Fruit fly (Drosophila melanogaster) whole organism, embryonic: ENCODE results near the gene TfIIA-S.
A peak's percentile ranks its signal among the peaks of the same experiment; 100 is the strongest.

ENCODE experiments used
- Awh ChIP-seq: fragments of 200-800 bp; sonication (Bioruptor generic); IDR thresholded peaks from 2 replicates; pipeline ENCODE4, ENCODE4 v1.3.6; 2022; ENCODE audit warnings: missing biosample characterization, missing genetic modification characterization
- CG10274 ChIP-seq: fragments of 200-800 bp; sonication (Bioruptor generic); optimal IDR thresholded peaks from 3 replicates; lab custom pipeline; 2017; ENCODE audit warnings: missing biosample characterization, mild to moderate bottlenecking, missing genetic modification characterization
- CG11723 ChIP-seq: fragments of 200-800 bp; sonication (Bioruptor generic); optimal IDR thresholded peaks from 2 replicates; lab custom pipeline; 2017; ENCODE audit warnings: missing biosample characterization, mild to moderate bottlenecking, missing genetic modification characterization
- CG12219 ChIP-seq: fragments of 200-800 bp; sonication (Bioruptor generic); optimal IDR thresholded peaks from 3 replicates; lab custom pipeline; 2018; ENCODE audit warnings: missing biosample characterization, mild to moderate bottlenecking, missing genetic modification characterization
- CG12769 ChIP-seq: fragments of 200-800 bp; sonication (Bioruptor generic); optimal IDR thresholded peaks from 2 replicates; lab custom pipeline; 2019; ENCODE audit warnings: missing biosample characterization, mild to moderate bottlenecking, missing genetic modification characterization, moderate library complexity
- CG14441 ChIP-seq: fragments of 200-800 bp; sonication (Bioruptor generic); IDR thresholded peaks from 2 replicates; pipeline ENCODE4 v1.3.6; 2022; ENCODE audit warnings: missing biosample characterization, missing genetic modification characterization
- CG1832 ChIP-seq: fragments of 200-800 bp; sonication (Bioruptor generic); optimal IDR thresholded peaks from 2 replicates; lab custom pipeline; 2017; ENCODE audit warnings: missing biosample characterization, mild to moderate bottlenecking, missing genetic modification characterization, inconsistent platforms
- CG18619 ChIP-seq: fragments of 200-800 bp; sonication (Bioruptor generic); optimal IDR thresholded peaks from 3 replicates; lab custom pipeline; 2017; ENCODE audit warnings: missing biosample characterization, mild to moderate bottlenecking, missing genetic modification characterization
- CG2712 ChIP-seq: fragments of 200-800 bp; optimal IDR thresholded peaks from 3 replicates; lab custom pipeline; 2019; ENCODE audit warnings: missing biosample characterization, mild to moderate bottlenecking, missing genetic modification characterization, moderate library complexity
- CG4730 ChIP-seq: fragments of 200-800 bp; sonication (Bioruptor generic); IDR thresholded peaks from 2 replicates; pipeline ENCODE4 v1.3.6; 2022; ENCODE audit warnings: missing biosample characterization, missing genetic modification characterization
- CG5953 ChIP-seq: fragments of 200-800 bp; sonication (Bioruptor generic); IDR thresholded peaks from 2 replicates; pipeline ENCODE4 v1.3.6; 2022; ENCODE audit warnings: missing biosample characterization, missing genetic modification characterization
- CG6654 ChIP-seq: fragments of 200-800 bp; sonication (Bioruptor generic); optimal IDR thresholded peaks from 2 replicates; lab custom pipeline; 2017; ENCODE audit warnings: missing biosample characterization, mild to moderate bottlenecking, missing genetic modification characterization
- CG6854 ChIP-seq: fragments of 200-800 bp; sonication (Bioruptor generic); optimal IDR thresholded peaks from 3 replicates; lab custom pipeline; 2017; ENCODE audit warnings: missing biosample characterization, mild to moderate bottlenecking, missing genetic modification characterization
- CG8089 ChIP-seq: fragments of 200-800 bp; sonication (Bioruptor generic); optimal IDR thresholded peaks from 3 replicates; lab custom pipeline; 2016; ENCODE audit warnings: missing biosample characterization, missing genetic modification characterization
- CG8924 ChIP-seq: fragments of 200-800 bp; optimal IDR thresholded peaks from 3 replicates; lab custom pipeline; 2019; ENCODE audit warnings: missing biosample characterization, mild to moderate bottlenecking, missing genetic modification characterization, moderate library complexity
- Drgx ChIP-seq: fragments of 200-800 bp; sonication (Bioruptor generic); IDR thresholded peaks from 2 replicates; pipeline ENCODE4 v1.3.6; 2022; ENCODE audit warnings: missing biosample characterization, missing genetic modification characterization
- HmgZ ChIP-seq: fragments of 200-800 bp; sonication (Bioruptor generic); optimal IDR thresholded peaks from 2 replicates; lab custom pipeline; 2018; ENCODE audit warnings: missing biosample characterization, mild to moderate bottlenecking, missing genetic modification characterization
- Meics ChIP-seq: fragments of 200-800 bp; sonication (Bioruptor generic); optimal IDR thresholded peaks from 2 replicates; lab custom pipeline; 2017; ENCODE audit warnings: missing biosample characterization, mild to moderate bottlenecking, missing genetic modification characterization
- NK7.1 ChIP-seq: fragments of 200-800 bp; sonication (Bioruptor generic); optimal IDR thresholded peaks from 3 replicates; lab custom pipeline; 2016; ENCODE audit warnings: missing biosample characterization, missing genetic modification characterization
- Nf-YC ChIP-seq: fragments of 200-800 bp; optimal IDR thresholded peaks from 3 replicates; lab custom pipeline; 2019; ENCODE audit warnings: missing biosample characterization, mild to moderate bottlenecking, missing genetic modification characterization, moderate library complexity
- Side ChIP-seq: fragments of 200-800 bp; sonication (Bioruptor generic); optimal IDR thresholded peaks from 2 replicates; lab custom pipeline; 2016; ENCODE audit warnings: missing biosample characterization, missing genetic modification characterization
- Sry-δ ChIP-seq: fragments of 200-800 bp; sonication (Bioruptor generic); optimal IDR thresholded peaks from 2 replicates; lab custom pipeline; 2016; ENCODE audit warnings: missing biosample characterization, missing genetic modification characterization
- Trl ChIP-seq, 3 experiments: fragments of >200 bp in 2 of 3; fragments of 200-800 bp in 1 of 3; sonication (Bioruptor generic) in 1 of 3; optimal IDR thresholded peaks; 2 replicates in 1 of 3; 3 replicates in 2 of 3; lab custom pipeline; 2016 to 2017; ENCODE audit warnings: missing biosample characterization in 1 of 3, missing genetic modification characterization in 1 of 3
- Vsx1 ChIP-seq: fragments of 200-800 bp; sonication (Bioruptor generic); optimal IDR thresholded peaks from 2 replicates; lab custom pipeline; 2017; ENCODE audit warnings: missing biosample characterization, mild to moderate bottlenecking, missing genetic modification characterization, missing genetic modification reagents
- Xrp1 ChIP-seq: fragments of 200-800 bp; sonication (Bioruptor generic); IDR thresholded peaks from 2 replicates; pipeline ENCODE4 v1.3.6; 2022; ENCODE audit warnings: missing biosample characterization, missing genetic modification characterization
- ash1 ChIP-seq: fragments of 200-800 bp; sonication (Bioruptor generic); optimal IDR thresholded peaks from 2 replicates; lab custom pipeline; 2018; ENCODE audit warnings: missing biosample characterization, mild to moderate bottlenecking, missing genetic modification characterization
- ato ChIP-seq: fragments of 200-800 bp; sonication (Bioruptor generic); IDR thresholded peaks from 2 replicates; pipeline ENCODE4 v1.3.6; 2022; ENCODE audit warnings: missing biosample characterization, missing genetic modification characterization; ENCODE audit not compliant: partially characterized antibody
- bab2 ChIP-seq: fragments of 200-800 bp; sonication (Bioruptor generic); optimal IDR thresholded peaks from 2 replicates; lab custom pipeline; 2016; ENCODE audit warnings: missing biosample characterization, missing genetic modification characterization
- bigmax ChIP-seq: fragments of 200-800 bp; sonication (Bioruptor generic); optimal IDR thresholded peaks from 2 replicates; lab custom pipeline; 2018; ENCODE audit warnings: missing biosample characterization, mild to moderate bottlenecking, missing genetic modification characterization
- btn ChIP-seq: fragments of 200-800 bp; sonication (Bioruptor generic); optimal IDR thresholded peaks from 2 replicates; lab custom pipeline; 2016; ENCODE audit warnings: missing biosample characterization, missing genetic modification characterization
- chm ChIP-seq: fragments of 200-800 bp; sonication (Bioruptor generic); IDR thresholded peaks from 2 replicates; pipeline ENCODE4 v1.3.6; 2022; ENCODE audit warnings: missing biosample characterization, missing genetic modification characterization
- dmrt99B ChIP-seq: fragments of 200-800 bp; sonication (Bioruptor generic); optimal IDR thresholded peaks from 2 replicates; lab custom pipeline; 2018; ENCODE audit warnings: missing biosample characterization, mild to moderate bottlenecking, missing genetic modification characterization, moderate library complexity
- dysf ChIP-seq: fragments of 200-800 bp; sonication (Bioruptor generic); IDR thresholded peaks from 3 replicates; pipeline ENCODE4 v1.3.6; 2022; ENCODE audit warnings: missing biosample characterization, missing genetic modification characterization
- fru ChIP-seq: fragments of >200 bp; optimal IDR thresholded peaks from 2 replicates; lab custom pipeline; 2017
- gcm ChIP-seq: fragments of 200-800 bp; sonication (Bioruptor generic); optimal IDR thresholded peaks from 2 replicates; lab custom pipeline; 2019; ENCODE audit warnings: missing biosample characterization, mild to moderate bottlenecking, missing genetic modification characterization, moderate library complexity
- grn ChIP-seq: fragments of 200-800 bp; sonication (Bioruptor generic); optimal IDR thresholded peaks from 3 replicates; lab custom pipeline; 2017; ENCODE audit warnings: missing biosample characterization, missing genetic modification characterization
- gro ChIP-seq: fragments of 200-800 bp; sonication (Bioruptor generic); optimal IDR thresholded peaks from 2 replicates; lab custom pipeline; 2016; ENCODE audit warnings: missing biosample characterization, missing genetic modification characterization
- gsb-n ChIP-seq: fragments of 200-800 bp; sonication (Bioruptor generic); optimal IDR thresholded peaks from 3 replicates; lab custom pipeline; 2018; ENCODE audit warnings: missing biosample characterization, mild to moderate bottlenecking, missing genetic modification characterization
- hth ChIP-seq: fragments of >200 bp; optimal IDR thresholded peaks from 2 replicates; lab custom pipeline; 2017; ENCODE audit warnings: inconsistent platforms
- kni ChIP-seq: fragments of 200-800 bp; sonication (Bioruptor generic); optimal IDR thresholded peaks from 3 replicates; lab custom pipeline; 2017; ENCODE audit warnings: mild to moderate bottlenecking, missing biosample characterization, missing genetic modification reagents, missing genetic modification characterization
- onecut ChIP-seq: fragments of 200-800 bp; sonication (Bioruptor generic); IDR thresholded peaks from 2 replicates; pipeline ENCODE4 v1.3.6; 2022; ENCODE audit warnings: missing biosample characterization, missing genetic modification characterization
- pan ChIP-seq, 4 experiments: fragments of >200 bp in 3 of 4; fragments of 200-800 bp in 1 of 4; sonication (Bioruptor generic) in 1 of 4; optimal IDR thresholded peaks in 3 of 4; IDR thresholded peaks in 1 of 4; 2 replicates each; pipeline versions ENCODE4 v1.3.6 to Lab custom; 2017 to 2022; ENCODE audit warnings: missing biosample characterization in 2 of 4, missing genetic modification characterization in 2 of 4, mixed read lengths in 1 of 4
- sens ChIP-seq: fragments of 200-800 bp; sonication (Bioruptor generic); peaks from one replicate; lab custom pipeline; 2016; ENCODE audit warnings: missing biosample characterization, missing genetic modification characterization
- ssp ChIP-seq: fragments of 200-800 bp; sonication (Bioruptor generic); IDR thresholded peaks from 2 replicates; pipeline ENCODE4 v1.3.6; 2022; ENCODE audit warnings: missing biosample characterization, missing genetic modification characterization
- tll ChIP-seq, 2 experiments: fragments of 200-800 bp in 1 of 2; fragments of >200 bp in 1 of 2; sonication (Bioruptor generic) in 1 of 2; optimal IDR thresholded peaks; 2 replicates each; lab custom pipeline; 2017 to 2019; ENCODE audit warnings: missing biosample characterization in 2 of 2, missing genetic modification characterization in 2 of 2, mild to moderate bottlenecking in 1 of 2, moderate library complexity in 1 of 2
- trem ChIP-seq: fragments of 200-800 bp; optimal IDR thresholded peaks from 3 replicates; lab custom pipeline; 2019; ENCODE audit warnings: missing biosample characterization, mild to moderate bottlenecking, missing genetic modification characterization, moderate library complexity
- vvl ChIP-seq: fragments of 200-800 bp; sonication (Bioruptor generic); IDR thresholded peaks from 2 replicates; pipeline ENCODE4 v1.3.6; 2022; ENCODE audit warnings: missing biosample characterization, missing genetic modification characterization
- z ChIP-seq: fragments of 200-800 bp; sonication (Bioruptor generic); IDR thresholded peaks from 3 replicates; pipeline ENCODE4 v1.3.6; 2022; ENCODE audit warnings: missing biosample characterization, missing genetic modification characterization

TfIIA-S gene

DNA sequence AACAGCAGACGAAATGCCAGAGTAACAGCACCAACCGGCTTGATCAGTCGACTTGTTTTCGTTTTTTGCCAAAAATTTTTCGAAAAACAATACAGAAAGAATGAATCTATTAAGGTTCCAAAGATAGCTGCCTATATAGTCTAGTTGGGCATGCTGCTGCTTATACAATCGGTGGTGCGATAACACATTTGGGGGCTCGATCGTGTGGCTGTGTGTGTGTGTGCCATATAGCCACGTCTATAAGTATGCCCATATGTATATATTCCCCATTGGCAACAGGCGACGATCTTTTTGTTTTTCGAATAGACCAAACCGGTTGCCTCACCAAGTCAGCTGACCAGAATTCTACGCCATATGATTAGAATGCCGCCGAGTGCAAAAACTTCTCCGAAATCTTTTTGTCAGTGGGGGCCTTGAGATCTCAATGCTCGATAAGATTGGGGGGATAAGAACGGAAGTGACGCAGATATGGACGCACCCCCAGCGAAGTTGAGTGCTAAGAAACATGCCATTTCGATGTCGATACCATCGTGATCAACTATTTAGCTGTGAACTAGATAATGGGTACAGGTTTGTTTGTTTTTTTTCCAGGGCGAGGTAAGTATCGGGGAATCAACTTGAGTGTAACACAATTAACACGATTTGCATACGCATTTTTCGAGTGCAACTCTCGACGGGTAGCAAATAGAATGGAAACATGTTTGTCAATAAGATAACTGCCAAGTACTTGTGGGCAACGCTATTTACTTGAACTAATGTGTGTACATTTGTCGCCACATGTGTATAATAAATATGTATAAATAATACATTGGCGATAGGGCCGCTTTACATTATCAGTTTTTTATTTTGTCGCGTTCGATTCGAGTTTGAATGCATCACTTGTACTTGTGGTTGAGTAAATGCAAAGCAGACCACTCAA lies 49.3 kb upstream of the TfIIA-S start (continued):
- TF ChIP-seq ash1 (GFP tag; lab: Kevin White, UChicago) (peak; percentile 61), gcm (GFP tag; lab: Kevin White, UChicago) (peak; percentile 89), NK7.1 (peak; percentile 56), Nf-YC (tag; lab: Kevin White, UChicago) (peak; percentile 40), CG10274 (GFP tag; lab: Kevin White, UChicago) (peak; percentile 63), hth (lab: Kevin White, UChicago) (no peak), CG4730 (GFP tag; lab: Robert Waterston, UW) (peak; percentile 39; the same call in 1 of the 2 replicates), sens (GFP tag; lab: Kevin White, UChicago) (peak; percentile 98), CG12219 (GFP tag; lab: Kevin White, UChicago) (peak; percentile 81), tll (GFP tag; optimal IDR thresholded peaks at IDR 0.05; lab: Kevin White, UChicago) (peak in 1 of 2 experiments; percentile 22), fru (no peak), ssp (GFP tag; lab: Robert Waterston, UW) (peak; percentile 38; the same call in 1 of the 2 replicates), CG5953 (peak; percentile 65; the same call in 1 of the 2 replicates), dmrt99B (tag; lab: Kevin White, UChicago) (peak; percentile 78), CG6854 (GFP tag; lab: Kevin White, UChicago) (peak; percentile 76), CG8089 (GFP tag; lab: Kevin White, UChicago) (peak; percentile 73), CG2712 (tag; lab: Kevin White, UChicago) (peak; percentile 73), bab2 (GFP tag; lab: Kevin White, UChicago) (peak; percentile 84), vvl (GFP tag; lab: Robert Waterston, UW) (peak; percentile 72), ato (GFP tag; lab: Robert Waterston, UW) (no peak), onecut (GFP tag; lab: Robert Waterston, UW) (peak; percentile 84), grn (peak; percentile 92), CG6654 (GFP tag; lab: Kevin White, UChicago) (peak; percentile 25), Meics (GFP tag; lab: Kevin White, UChicago) (peak; percentile 78), HmgZ (tag; lab: Kevin White, UChicago) (peak; percentile 90), CG8924 (tag; lab: Kevin White, UChicago) (peak; percentile 78), Awh (GFP tag; lab: Robert Waterston, UW) (peak; percentile 92), CG1832 (GFP tag; lab: Kevin White, UChicago) (no peak), CG18619 (peak; percentile 88), dysf (GFP tag; lab: Robert Waterston, UW) (peak; percentile 41; the same call in 1 of the 3 replicates), chm (peak; percentile 86; the same call in 1 of the 2 replicates), Trl (optimal IDR thresholded peaks at IDR 0.05; lab: Kevin White, UChicago) (no peak), Trl (GFP tag; optimal IDR thresholded peaks at IDR 0.05; lab: Kevin White, UChicago) (peak; percentile 69), Drgx (GFP tag; lab: Robert Waterston, UW) (peak; percentile 53), CG11723 (GFP tag; lab: Kevin White, UChicago) (peak; percentile 84), Vsx1 (GFP tag; lab: Kevin White, UChicago) (peak; percentile 95), CG12769 (peak; percentile 53), Sry-δ (no peak), z (peak; percentile 64; the same call in 2 of the 3 replicates), Side (GFP tag; lab: Kevin White, UChicago) (peak; percentile 72), Xrp1 (peak; percentile 95), bigmax (GFP tag; lab: Kevin White, UChicago) (peak; percentile 36), kni (peak; percentile 98), pan (optimal IDR thresholded peaks at IDR 0.05; lab: Kevin White, UChicago) (no peak), pan (GFP tag; optimal IDR thresholded peaks at IDR 0.05 in 1 of 2, IDR thresholded peaks at IDR 0.05 in 1 of 2) (peak in 1 of 2 experiments; percentile 82), gsb-n (tag; lab: Kevin White, UChicago) (peak; percentile 87), CG14441 (GFP tag; lab: Robert Waterston, UW) (peak; percentile 57), gro (GFP tag; lab: Kevin White, UChicago) (no peak), trem (tag; lab: Kevin White, UChicago) (peak; percentile 45), btn (peak; percentile 25)
